Worm (Caenorhabditis elegans) whole organism, L1 larva: Measurements from ENCODE around the gene pal-1.

ENCODE experiments used
- C04F5.9 ChIP-seq: sonication (generic microtip); optimal IDR thresholded peaks from 2 replicates; lab custom pipeline; 2016; ENCODE audit warnings: missing genetic modification characterization, missing compliant biosample characterization
- C16A3.4 ChIP-seq: fragments of 150-350 bp; optimal IDR thresholded peaks from 2 replicates; lab custom pipeline; 2014; ENCODE audit warnings: missing biosample characterization, missing genetic modification characterization
- C34B4.2 ChIP-seq: sonication (generic microtip); optimal IDR thresholded peaks from 2 replicates; lab custom pipeline; 2017; ENCODE audit warnings: mild to moderate bottlenecking, missing genetic modification characterization, missing compliant biosample characterization
- F16B12.6 ChIP-seq: fragments of 150-350 bp; optimal IDR thresholded peaks from 2 replicates; lab custom pipeline; 2014; ENCODE audit warnings: missing biosample characterization, missing genetic modification characterization
- Y116A8C.19 ChIP-seq: sonication (generic microtip); optimal IDR thresholded peaks from 2 replicates; lab custom pipeline; 2016; ENCODE audit warnings: missing compliant biosample characterization, missing genetic modification characterization, borderline replicate concordance
- aha-1 ChIP-seq: fragments of 150-350 bp; optimal IDR thresholded peaks from 2 replicates; lab custom pipeline; 2014; ENCODE audit warnings: missing biosample characterization, missing genetic modification characterization
- ceh-63 ChIP-seq: fragments of 200-800 bp; sonication (Bioruptor generic); optimal IDR thresholded peaks from 2 replicates; lab custom pipeline; 2018; ENCODE audit warnings: mild to moderate bottlenecking, missing genetic modification characterization, missing compliant biosample characterization
- ceh-8 ChIP-seq: fragments of 200-800 bp; sonication (Bioruptor generic); optimal IDR thresholded peaks from 2 replicates; lab custom pipeline; 2018; ENCODE audit warnings: mild to moderate bottlenecking, missing genetic modification characterization, moderate library complexity, missing compliant biosample characterization
- ceh-82 ChIP-seq, 3 experiments: fragments of 150-350 bp in 1 of 3; sonication (generic microtip) in 2 of 3; optimal IDR thresholded peaks; 2 replicates each; lab custom pipeline; 2014 to 2017; ENCODE audit warnings: missing biosample characterization in 3 of 3, missing genetic modification characterization in 3 of 3
- ces-1 ChIP-seq: fragments of 150-350 bp; optimal IDR thresholded peaks from 2 replicates; lab custom pipeline; 2014; ENCODE audit warnings: missing biosample characterization, missing genetic modification reagents, missing genetic modification characterization
- dpl-1 ChIP-seq, 3 experiments: fragments of 150-350 bp in 2 of 3; sonication (generic microtip) in 1 of 3; optimal IDR thresholded peaks; 2 replicates each; lab custom pipeline; 2014 to 2017; ENCODE audit warnings: missing biosample characterization in 3 of 3, missing genetic modification characterization in 3 of 3, missing genetic modification reagents in 3 of 3
- efl-1 ChIP-seq, 4 experiments: fragments of 150-350 bp; optimal IDR thresholded peaks in 3 of 4; peaks in 1 of 4; 1 replicate in 1 of 4; 2 replicates in 3 of 4; lab custom pipeline; 2014; ENCODE audit warnings: missing biosample characterization in 2 of 4, missing genetic modification characterization in 2 of 4, missing genetic modification reagents in 2 of 4
- egl-27 ChIP-seq, 2 experiments: fragments of 150-350 bp in 1 of 2; sonication (generic microtip); optimal IDR thresholded peaks; 3 replicates each; lab custom pipeline; 2017 to 2018; ENCODE audit warnings: missing biosample characterization in 2 of 2, missing genetic modification characterization in 2 of 2, missing genetic modification reagents in 2 of 2
- elt-2 ChIP-seq: sonication (generic microtip); optimal IDR thresholded peaks from 2 replicates; lab custom pipeline; 2016; ENCODE audit warnings: missing genetic modification characterization, mild to moderate bottlenecking, inconsistent platforms, missing compliant biosample characterization, missing genetic modification reagents
- elt-3 ChIP-seq, 6 experiments: fragments of 150-350 bp in 1 of 6; sonication (generic microtip); optimal IDR thresholded peaks; 2 replicates each; lab custom pipeline; 2017 to 2018; ENCODE audit warnings: missing biosample characterization in 6 of 6, missing genetic modification characterization in 6 of 6, inconsistent platforms in 1 of 6
- ets-5 ChIP-seq: fragments of 200-800 bp; sonication (Bioruptor generic); IDR thresholded peaks from 2 replicates; pipeline ENCODE4 v1.3.6; 2022; ENCODE audit warnings: missing genetic modification characterization, missing compliant biosample characterization
- fkh-10 ChIP-seq: sonication (generic microtip); optimal IDR thresholded peaks from 2 replicates; lab custom pipeline; 2017; ENCODE audit warnings: missing biosample characterization, missing genetic modification reagents, missing genetic modification characterization
- fkh-8 ChIP-seq: sonication (generic microtip); optimal IDR thresholded peaks from 2 replicates; lab custom pipeline; 2016; ENCODE audit warnings: mild to moderate bottlenecking, missing genetic modification characterization, missing compliant biosample characterization
- fos-1 ChIP-seq: fragments of 150-350 bp; optimal IDR thresholded peaks from 2 replicates; lab custom pipeline; 2014; ENCODE audit warnings: missing biosample characterization, missing genetic modification characterization
- grh-1 ChIP-seq: fragments of 200-800 bp; sonication (Bioruptor generic); IDR thresholded peaks from 2 replicates; pipeline ENCODE4 v1.3.6; 2022; ENCODE audit warnings: missing genetic modification reagents, missing genetic modification characterization, missing compliant biosample characterization
- hpl-2 ChIP-seq: fragments of 150-350 bp; optimal IDR thresholded peaks from 2 replicates; lab custom pipeline; 2014; ENCODE audit warnings: missing biosample characterization, missing genetic modification reagents, missing genetic modification characterization
- irx-1 ChIP-seq: sonication (generic microtip); optimal IDR thresholded peaks from 2 replicates; lab custom pipeline; 2016; ENCODE audit warnings: missing genetic modification characterization, missing compliant biosample characterization
- lin-13 ChIP-seq: fragments of 150-350 bp; optimal IDR thresholded peaks from 2 replicates; lab custom pipeline; 2014; ENCODE audit warnings: missing biosample characterization, missing genetic modification reagents, missing genetic modification characterization
- lin-14 ChIP-seq: fragments of 200-800 bp; sonication (Bioruptor generic); optimal IDR thresholded peaks from 2 replicates; lab custom pipeline; 2018; ENCODE audit warnings: mild to moderate bottlenecking, missing genetic modification characterization, moderate library complexity, missing compliant biosample characterization
- lin-15B ChIP-seq: fragments of 150-350 bp; sonication (generic microtip); optimal IDR thresholded peaks from 3 replicates; lab custom pipeline; 2014; ENCODE audit warnings: missing biosample characterization, missing genetic modification characterization
- lin-35 ChIP-seq, 2 experiments: fragments of 150-350 bp; optimal IDR thresholded peaks; 2 replicates each; lab custom pipeline; 2014; ENCODE audit warnings: missing biosample characterization in 2 of 2, missing genetic modification characterization in 2 of 2, missing genetic modification reagents in 2 of 2
- lin-39 ChIP-seq: fragments of 150-350 bp; optimal IDR thresholded peaks from 2 replicates; lab custom pipeline; 2014; ENCODE audit warnings: missing biosample characterization, missing genetic modification reagents, missing genetic modification characterization
- lir-3 ChIP-seq: sonication (generic microtip); optimal IDR thresholded peaks from 2 replicates; lab custom pipeline; 2016; ENCODE audit warnings: mild to moderate bottlenecking, missing genetic modification characterization, moderate library complexity, missing compliant biosample characterization; ENCODE audit not compliant: poor library complexity
- mdl-1 ChIP-seq, 2 experiments: fragments of 150-350 bp; optimal IDR thresholded peaks; 2 replicates each; lab custom pipeline; 2014 to 2017; ENCODE audit warnings: missing biosample characterization in 2 of 2, missing genetic modification characterization in 2 of 2, inconsistent platforms in 1 of 2
- mef-2 ChIP-seq: fragments of 150-350 bp; optimal IDR thresholded peaks from 2 replicates; lab custom pipeline; 2014; ENCODE audit warnings: missing biosample characterization, missing genetic modification characterization
- mep-1 ChIP-seq: fragments of 150-350 bp; optimal IDR thresholded peaks from 2 replicates; lab custom pipeline; 2014; ENCODE audit warnings: missing biosample characterization, missing genetic modification characterization
- nhr-11 ChIP-seq: fragments of 150-350 bp; optimal IDR thresholded peaks from 2 replicates; lab custom pipeline; 2014; ENCODE audit warnings: missing biosample characterization, missing genetic modification characterization
- nhr-12 ChIP-seq: sonication (generic microtip); optimal IDR thresholded peaks from 2 replicates; lab custom pipeline; 2017; ENCODE audit warnings: missing biosample characterization, missing genetic modification characterization
- nhr-20 ChIP-seq: sonication (generic microtip); optimal IDR thresholded peaks from 2 replicates; lab custom pipeline; 2016; ENCODE audit warnings: mild to moderate bottlenecking, missing genetic modification characterization, missing compliant biosample characterization
- nhr-28 ChIP-seq: fragments of 150-350 bp; optimal IDR thresholded peaks from 2 replicates; lab custom pipeline; 2014; ENCODE audit warnings: missing biosample characterization, missing genetic modification characterization
- nhr-76 ChIP-seq: sonication (generic microtip); optimal IDR thresholded peaks from 2 replicates; lab custom pipeline; 2017; ENCODE audit warnings: missing biosample characterization, missing genetic modification characterization
- nhr-84 ChIP-seq: sonication (generic microtip); optimal IDR thresholded peaks from 2 replicates; lab custom pipeline; 2017; ENCODE audit warnings: missing biosample characterization, missing genetic modification characterization
- nhr-90 ChIP-seq: sonication (generic microtip); optimal IDR thresholded peaks from 2 replicates; lab custom pipeline; 2016; ENCODE audit warnings: mild to moderate bottlenecking, missing genetic modification characterization, missing compliant biosample characterization; ENCODE audit not compliant: poor library complexity
- pax-3 ChIP-seq: fragments of 200-800 bp; sonication (Bioruptor generic); optimal IDR thresholded peaks from 2 replicates; lab custom pipeline; 2018; ENCODE audit warnings: mild to moderate bottlenecking, missing genetic modification characterization, moderate library complexity, missing compliant biosample characterization
- pqm-1 ChIP-seq: sonication (generic microtip); optimal IDR thresholded peaks from 3 replicates; lab custom pipeline; 2017; ENCODE audit warnings: missing biosample characterization, missing genetic modification characterization
- tbx-2 ChIP-seq: sonication (generic microtip); optimal IDR thresholded peaks from 2 replicates; lab custom pipeline; 2016; ENCODE audit warnings: missing genetic modification characterization, missing compliant biosample characterization
- tlp-1 ChIP-seq: fragments of 150-350 bp; optimal IDR thresholded peaks from 2 replicates; lab custom pipeline; 2014; ENCODE audit warnings: missing biosample characterization, missing genetic modification characterization
- unc-130 ChIP-seq: fragments of 150-350 bp; optimal IDR thresholded peaks from 2 replicates; lab custom pipeline; 2017; ENCODE audit warnings: missing biosample characterization, missing genetic modification characterization, inconsistent platforms
- unc-30 ChIP-seq: sonication (generic microtip); optimal IDR thresholded peaks from 2 replicates; lab custom pipeline; 2017; ENCODE audit warnings: missing biosample characterization, missing genetic modification characterization
- unc-86 ChIP-seq: sonication (generic microtip); optimal IDR thresholded peaks from 2 replicates; lab custom pipeline; 2016; ENCODE audit warnings: missing genetic modification characterization, missing compliant biosample characterization
- unc-98 ChIP-seq: fragments of 200-800 bp; sonication (Bioruptor generic); IDR thresholded peaks from 2 replicates; pipeline ENCODE4 v1.3.6; 2022; ENCODE audit warnings: missing genetic modification characterization, missing compliant biosample characterization
- vab-15 ChIP-seq: sonication (generic microtip); optimal IDR thresholded peaks from 2 replicates; lab custom pipeline; 2017; ENCODE audit warnings: missing genotype, mild to moderate bottlenecking, missing genetic modification characterization, missing compliant biosample characterization
- xbp-1 ChIP-seq: sonication (generic microtip); optimal IDR thresholded peaks from 2 replicates; lab custom pipeline; 2016; ENCODE audit warnings: missing genetic modification characterization, missing compliant biosample characterization
- zip-4 ChIP-seq: fragments of 200-800 bp; sonication (Bioruptor generic); optimal IDR thresholded peaks from 2 replicates; lab custom pipeline; 2018; ENCODE audit warnings: mild to moderate bottlenecking, missing genetic modification characterization, moderate library complexity, missing compliant biosample characterization
- ztf-11 ChIP-seq, 2 experiments: sonication (generic microtip); optimal IDR thresholded peaks; 2 replicates each; lab custom pipeline; 2016 to 2017; ENCODE audit warnings: missing genetic modification characterization in 2 of 2, missing biosample characterization in 1 of 2, missing compliant biosample characterization in 1 of 2
- ztf-4 ChIP-seq: fragments of 150-350 bp; optimal IDR thresholded peaks from 2 replicates; lab custom pipeline; 2014; ENCODE audit warnings: missing biosample characterization, missing genetic modification characterization

Gene pal-1

ce11 chrIII:4850139-4850538, 40.8 kb upstream of the pal-1 start, which contains the start of gene F26A1.1 (continued):
- TF ChIP-seq lin-39 (tag; lab: Kevin White, UChicago) (no peak), elt-2 (tag; lab: Kevin White, UChicago) (no peak), elt-3 (tag; optimal IDR thresholded peaks at IDR 0.05; lab: Kevin White, UChicago) (no peak), dpl-1 (GFP tag; optimal IDR thresholded peaks at IDR 0.05; lab: Kevin White, UChicago) (peak; percentile 56 to 76 (median 70)), ceh-8 (GFP tag; lab: Kevin White, UChicago) (no peak), ztf-11 (tag; optimal IDR thresholded peaks at IDR 0.05; lab: Kevin White, UChicago) (no peak), nhr-28 (tag; lab: Kevin White, UChicago) (no peak), xbp-1 (tag; lab: Kevin White, UChicago) (no peak), zip-4 (GFP tag; lab: Kevin White, UChicago) (no peak), ets-5 (GFP tag; lab: Robert Waterston, UW) (no peak), mdl-1 (tag; optimal IDR thresholded peaks at IDR 0.05; lab: Kevin White, UChicago) (no peak), aha-1 (no peak), lin-15B (tag; lab: Kevin White, UChicago) (no peak), nhr-76 (tag; lab: Kevin White, UChicago) (no peak), lin-13 (no peak), C04F5.9 (no peak), ces-1 (GFP tag; lab: Kevin White, UChicago) (no peak), unc-30 (no peak), nhr-84 (tag; lab: Kevin White, UChicago) (no peak), tbx-2 (tag; lab: Kevin White, UChicago) (no peak), Y116A8C.19 (tag; lab: Kevin White, UChicago) (no peak), F16B12.6 (tag; lab: Kevin White, UChicago) (peak; percentile 82), unc-98 (GFP tag; lab: Robert Waterston, UW) (no peak), fkh-10 (GFP tag; lab: Kevin White, UChicago) (no peak), lir-3 (tag; lab: Kevin White, UChicago) (no peak), mef-2 (tag; lab: Kevin White, UChicago) (no peak), ceh-63 (GFP tag; lab: Kevin White, UChicago) (no peak), ztf-4 (tag; lab: Kevin White, UChicago) (no peak), C34B4.2 (tag; lab: Kevin White, UChicago) (no peak), irx-1 (tag; lab: Kevin White, UChicago) (no peak), nhr-11 (tag; lab: Kevin White, UChicago) (no peak), pax-3 (tag; lab: Kevin White, UChicago) (no peak), nhr-20 (tag; lab: Kevin White, UChicago) (no peak), hpl-2 (GFP tag; lab: Kevin White, UChicago) (no peak), nhr-90 (tag; lab: Kevin White, UChicago) (peak; percentile 7), unc-130 (tag; lab: Kevin White, UChicago) (no peak), ceh-82 (tag; optimal IDR thresholded peaks at IDR 0.05; lab: Kevin White, UChicago) (peak in 1 of 3 experiments; percentile 6), vab-15 (tag; lab: Kevin White, UChicago) (no peak), efl-1 (optimal IDR thresholded peaks at IDR 0.05; lab: Kevin White, UChicago) (peak; percentile 20 to 65), efl-1 (GFP tag; optimal IDR thresholded peaks at IDR 0.05 in 1 of 2; lab: Kevin White, UChicago) (peak; percentile 76 to 96)
- TF ChIP-seq, all 84 proteins: peak for 12

ce11 chrIII:4849739-4850138, 40.4 kb upstream of the pal-1 start, which contains the start of gene nonu-1:
Gene nonu-1 (minus strand): TSS chrIII:4849907.
- TF ChIP-seq tlp-1 (tag; lab: Kevin White, UChicago) (no peak), ztf-11 (tag; optimal IDR thresholded peaks at IDR 0.05; lab: Kevin White, UChicago) (no peak), elt-2 (tag; lab: Kevin White, UChicago) (peak; percentile 9), fkh-8 (peak; percentile 6), ets-5 (GFP tag; lab: Robert Waterston, UW) (no peak), mdl-1 (tag; optimal IDR thresholded peaks at IDR 0.05; lab: Kevin White, UChicago) (peak in 1 of 2 experiments; percentile 12), unc-86 (tag; lab: Kevin White, UChicago) (no peak), fos-1 (no peak), C16A3.4 (tag; lab: Kevin White, UChicago) (no peak), efl-1 (optimal IDR thresholded peaks at IDR 0.05; lab: Kevin White, UChicago) (no peak), efl-1 (GFP tag; optimal IDR thresholded peaks at IDR 0.05 in 1 of 2; lab: Kevin White, UChicago) (peak in 1 of 2 experiments; percentile 78), nhr-76 (tag; lab: Kevin White, UChicago) (no peak), lin-35 (GFP tag; optimal IDR thresholded peaks at IDR 0.05; lab: Kevin White, UChicago) (peak in 1 of 2 experiments; percentile 21), nhr-12 (no peak), grh-1 (GFP tag; lab: Robert Waterston, UW) (no peak), hpl-2 (GFP tag; lab: Kevin White, UChicago) (no peak), lin-15B (tag; lab: Kevin White, UChicago) (no peak), egl-27 (tag; optimal IDR thresholded peaks at IDR 0.05; lab: Kevin White, UChicago) (no peak), lin-14 (GFP tag; lab: Kevin White, UChicago) (no peak), pqm-1 (no peak), mep-1 (no peak)
